Worm (Caenorhabditis elegans) whole organism, L2 larva: Measurements from ENCODE around the gene str-55.

Experiments used
- C34F6.9 ChIP-seq: fragments of 150-350 bp; optimal IDR thresholded peaks from 2 replicates; lab custom pipeline; 2014; ENCODE audit warnings: missing biosample characterization, missing genetic modification characterization
- F13H6.1 ChIP-seq: sonication (generic microtip); optimal IDR thresholded peaks from 2 replicates; lab custom pipeline; 2016; ENCODE audit warnings: missing genetic modification characterization, missing compliant biosample characterization
- R02D3.7 ChIP-seq: fragments of 150-350 bp; optimal IDR thresholded peaks from 2 replicates; lab custom pipeline; 2014; ENCODE audit warnings: missing biosample characterization, missing genetic modification characterization
- Y55F3AM.14 ChIP-seq: fragments of 200-800 bp; sonication (Bioruptor generic); optimal IDR thresholded peaks from 2 replicates; lab custom pipeline; 2018; ENCODE audit warnings: mild to moderate bottlenecking, missing genetic modification characterization, missing compliant biosample characterization
- ZK546.5 ChIP-seq: sonication (generic microtip); optimal IDR thresholded peaks from 2 replicates; lab custom pipeline; 2017; ENCODE audit warnings: missing biosample characterization, missing genetic modification characterization
- aly-2 ChIP-seq: fragments of 150-350 bp; optimal IDR thresholded peaks from 2 replicates; lab custom pipeline; 2014; ENCODE audit warnings: missing biosample characterization, missing genetic modification characterization
- ama-1 ChIP-seq: fragments of 150-350 bp; optimal IDR thresholded peaks from 2 replicates; lab custom pipeline; 2018; ENCODE audit warnings: inconsistent platforms
- blmp-1 ChIP-seq: sonication (generic microtip); optimal IDR thresholded peaks from 2 replicates; lab custom pipeline; 2017; ENCODE audit warnings: missing genetic modification characterization, mild to moderate bottlenecking, missing compliant biosample characterization, antibody characterized with exemption, moderate library complexity; ENCODE audit not compliant: insufficient read depth
- ceh-16 ChIP-seq: fragments of 150-350 bp; optimal IDR thresholded peaks from 2 replicates; lab custom pipeline; 2014; ENCODE audit warnings: missing biosample characterization, missing genetic modification characterization
- egl-27 ChIP-seq: sonication (generic microtip); optimal IDR thresholded peaks from 3 replicates; lab custom pipeline; 2017; ENCODE audit warnings: missing biosample characterization, missing genetic modification reagents, missing genetic modification characterization
- fos-1 ChIP-seq: fragments of 150-350 bp; optimal IDR thresholded peaks from 2 replicates; lab custom pipeline; 2014; ENCODE audit warnings: missing biosample characterization, missing genetic modification characterization
- gmeb-1 ChIP-seq: fragments of 150-350 bp; optimal IDR thresholded peaks from 2 replicates; lab custom pipeline; 2014; ENCODE audit warnings: missing biosample characterization, missing genetic modification characterization
- lsy-2 ChIP-seq, 2 experiments: fragments of 150-350 bp in 1 of 2; sonication (generic microtip) in 1 of 2; optimal IDR thresholded peaks; 2 replicates each; lab custom pipeline; 2014 to 2017; ENCODE audit warnings: missing biosample characterization in 2 of 2, missing genetic modification characterization in 2 of 2
- mab-5 ChIP-seq: fragments of 150-350 bp; optimal IDR thresholded peaks from 2 replicates; lab custom pipeline; 2014; ENCODE audit warnings: missing biosample characterization, missing genetic modification characterization
- mbf-1 ChIP-seq: sonication (generic microtip); optimal IDR thresholded peaks from 2 replicates; lab custom pipeline; 2017; ENCODE audit warnings: missing biosample characterization, missing genetic modification characterization
- mdl-1 ChIP-seq, 2 experiments: fragments of 150-350 bp in 1 of 2; sonication (generic microtip) in 1 of 2; optimal IDR thresholded peaks; 2 replicates each; lab custom pipeline; 2017; ENCODE audit warnings: missing biosample characterization in 2 of 2, missing genetic modification characterization in 2 of 2
- nhr-10 ChIP-seq: sonication (generic microtip); optimal IDR thresholded peaks from 2 replicates; lab custom pipeline; 2017; ENCODE audit warnings: missing biosample characterization, missing genetic modification characterization
- nhr-11 ChIP-seq: fragments of 150-350 bp; optimal IDR thresholded peaks from 2 replicates; lab custom pipeline; 2014; ENCODE audit warnings: missing biosample characterization, missing genetic modification characterization
- nhr-129 ChIP-seq: fragments of 150-350 bp; optimal IDR thresholded peaks from 2 replicates; lab custom pipeline; 2014; ENCODE audit warnings: missing biosample characterization, missing genetic modification characterization
- nhr-21 ChIP-seq: fragments of 150-350 bp; optimal IDR thresholded peaks from 2 replicates; lab custom pipeline; 2014; ENCODE audit warnings: missing biosample characterization, missing genetic modification characterization
- nhr-23 ChIP-seq: fragments of 150-350 bp; optimal IDR thresholded peaks from 2 replicates; lab custom pipeline; 2014; ENCODE audit warnings: missing biosample characterization, missing genetic modification reagents, missing genetic modification characterization
- nhr-237 ChIP-seq: fragments of 150-350 bp; optimal IDR thresholded peaks from 2 replicates; lab custom pipeline; 2014; ENCODE audit warnings: missing biosample characterization, missing genetic modification characterization
- nhr-6 ChIP-seq: fragments of 150-350 bp; optimal IDR thresholded peaks from 2 replicates; lab custom pipeline; 2014; ENCODE audit warnings: missing biosample characterization, missing genetic modification characterization
- peb-1 ChIP-seq: fragments of 150-350 bp; optimal IDR thresholded peaks from 2 replicates; lab custom pipeline; 2014; ENCODE audit warnings: missing biosample characterization, missing genetic modification characterization
- sma-3 ChIP-seq: sonication (generic microtip); optimal IDR thresholded peaks from 2 replicates; lab custom pipeline; 2016; ENCODE audit warnings: missing genetic modification reagents, missing genetic modification characterization, missing compliant biosample characterization
- sma-9 ChIP-seq, 2 experiments: fragments of 150-350 bp in 1 of 2; sonication (generic microtip) in 1 of 2; optimal IDR thresholded peaks; 2 replicates each; lab custom pipeline; 2014 to 2016; ENCODE audit warnings: missing genetic modification characterization in 2 of 2, mild to moderate bottlenecking in 1 of 2, missing biosample characterization in 1 of 2, missing compliant biosample characterization in 1 of 2, missing genetic modification reagents in 1 of 2, moderate library complexity in 1 of 2
- snpc-4 ChIP-seq: fragments of 150-350 bp; optimal IDR thresholded peaks from 2 replicates; lab custom pipeline; 2014; ENCODE audit warnings: missing biosample characterization, missing genetic modification characterization
- unc-39 ChIP-seq: fragments of 150-350 bp; optimal IDR thresholded peaks from 2 replicates; lab custom pipeline; 2014; ENCODE audit warnings: missing biosample characterization, missing genetic modification characterization
- unc-55 ChIP-seq: fragments of 150-350 bp; sonication (generic microtip); optimal IDR thresholded peaks from 3 replicates; lab custom pipeline; 2014; ENCODE audit warnings: missing biosample characterization, missing genetic modification reagents, missing genetic modification characterization
- unc-62 ChIP-seq: fragments of 150-350 bp; optimal IDR thresholded peaks from 2 replicates; lab custom pipeline; 2014; ENCODE audit warnings: missing biosample characterization, missing genetic modification reagents, missing genetic modification characterization
- zag-1 ChIP-seq: fragments of 150-350 bp; optimal IDR thresholded peaks from 2 replicates; lab custom pipeline; 2014; ENCODE audit warnings: missing biosample characterization, missing genetic modification characterization
- ztf-1 ChIP-seq: fragments of 200-800 bp; sonication (Bioruptor generic); conservative IDR thresholded peaks from 2 replicates; pipeline ENCODE4 v1.3.6; 2022; ENCODE audit warnings: missing genetic modification characterization, missing compliant biosample characterization
- ztf-11 ChIP-seq: sonication (generic microtip); optimal IDR thresholded peaks from 2 replicates; lab custom pipeline; 2017; ENCODE audit warnings: missing biosample characterization, missing genetic modification characterization

The str-55 gene

DNA sequence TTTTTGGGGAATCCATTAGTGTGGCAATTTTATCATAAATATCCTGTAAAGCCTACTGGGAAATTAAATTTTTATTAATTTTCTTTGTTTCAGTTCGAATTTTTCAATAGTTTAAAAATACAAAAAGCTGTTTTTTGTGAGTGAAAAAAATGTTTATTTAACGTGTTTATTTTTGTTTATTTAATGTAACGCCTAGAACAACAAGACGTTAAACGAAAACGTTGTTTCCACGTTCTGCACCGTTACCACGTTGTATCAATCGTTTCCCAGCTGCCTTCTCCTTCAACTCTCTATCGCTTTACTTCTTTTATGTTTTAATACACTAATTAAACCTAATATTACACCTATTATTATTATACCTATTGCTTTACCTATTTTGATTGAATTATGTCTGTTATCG lies 30.8 kb upstream of the str-55 start, which contains the start of gene T08G3.13:
Gene T08G3.13, plus strand, starts transcription at position 301 of the 400 bp plus-strand sequence.
- no peak for TF ChIP-seq mdl-1 (tag; optimal IDR thresholded peaks at IDR 0.05; lab: Kevin White, UChicago)

DNA sequence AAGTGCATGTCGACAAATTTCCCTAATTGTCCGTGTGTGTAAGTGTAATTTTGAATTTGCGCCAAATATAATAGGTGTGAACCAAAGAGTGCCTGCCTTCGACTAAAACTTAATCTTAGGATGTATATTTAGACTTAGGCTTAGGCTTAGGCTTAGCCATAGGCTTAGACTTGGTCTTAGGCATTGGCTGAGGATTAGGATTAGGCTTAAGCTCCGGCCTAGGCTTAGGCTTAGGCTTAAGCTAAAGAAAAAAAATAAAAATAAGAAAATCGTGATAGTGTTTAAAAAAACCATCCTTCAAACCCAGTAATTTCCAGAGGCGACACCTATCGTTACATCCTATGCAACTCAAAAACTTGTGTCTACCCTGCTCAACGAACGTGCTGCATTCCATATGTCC lies 29.3 kb upstream of the str-55 start:
- no peak for TF ChIP-seq snpc-4
- no peak for TF ChIP-seq nhr-23
- no peak for TF ChIP-seq R02D3.7
- TF ChIP-seq mab-5 (tag; lab: Kevin White, UChicago), result no peak
- TF ChIP-seq unc-55 (GFP tag; lab: Kevin White, UChicago), result no peak
- no peak for TF ChIP-seq ztf-1 (GFP tag; lab: Robert Waterston, UW)
- TF ChIP-seq nhr-6 (tag; lab: Kevin White, UChicago), result no peak
- no peak for TF ChIP-seq egl-27 (tag; lab: Kevin White, UChicago)
- no peak for TF ChIP-seq aly-2 (tag; lab: Kevin White, UChicago)
- TF ChIP-seq peb-1 (tag; lab: Kevin White, UChicago), result no peak
- no peak for TF ChIP-seq nhr-237 (tag; lab: Kevin White, UChicago)
- TF ChIP-seq sma-9 (GFP tag; optimal IDR thresholded peaks at IDR 0.05; lab: Kevin White, UChicago), result no peak
- TF ChIP-seq sma-9 (tag; optimal IDR thresholded peaks at IDR 0.05; lab: Kevin White, UChicago), result no peak

DNA sequence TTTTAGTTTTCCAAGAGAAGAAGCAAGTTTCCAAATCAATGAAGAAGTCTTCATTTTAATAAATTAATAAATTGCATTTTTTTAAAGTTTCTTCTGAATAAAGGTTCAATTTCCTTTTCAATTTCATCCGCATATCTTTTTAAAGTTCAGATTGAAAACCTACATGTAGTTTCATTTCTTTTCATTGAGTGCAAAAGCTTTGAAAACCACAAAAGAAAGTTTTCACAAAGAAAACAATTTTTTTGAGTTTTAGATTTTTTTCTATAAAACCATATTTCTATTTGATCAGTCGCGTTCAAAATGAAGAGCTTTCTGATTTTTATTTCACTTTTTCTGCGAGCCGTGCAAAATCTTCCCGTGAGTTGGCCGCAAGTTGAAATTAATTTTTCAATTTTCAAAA lies 28.8 kb upstream of the str-55 start, which contains the start of gene T08G3.6:
Gene T08G3.6, plus strand, starts transcription at position 301 of the 400 bp plus-strand sequence.
- TF ChIP-seq unc-39, result no peak
- no peak for TF ChIP-seq ZK546.5
- no peak for TF ChIP-seq nhr-129 (tag; lab: Kevin White, UChicago)
- TF ChIP-seq ztf-11 (tag; lab: Kevin White, UChicago), result no peak
- no peak for TF ChIP-seq unc-55 (GFP tag; lab: Kevin White, UChicago)
- TF ChIP-seq C34F6.9 (tag; lab: Kevin White, UChicago), result no peak
- TF ChIP-seq Y55F3AM.14, result no peak
- TF ChIP-seq egl-27 (tag; lab: Kevin White, UChicago), result no peak
- TF ChIP-seq unc-62, result no peak
- no peak for TF ChIP-seq fos-1 (tag; lab: Kevin White, UChicago)
- TF ChIP-seq F13H6.1, result no peak
- no peak for TF ChIP-seq snpc-4

DNA sequence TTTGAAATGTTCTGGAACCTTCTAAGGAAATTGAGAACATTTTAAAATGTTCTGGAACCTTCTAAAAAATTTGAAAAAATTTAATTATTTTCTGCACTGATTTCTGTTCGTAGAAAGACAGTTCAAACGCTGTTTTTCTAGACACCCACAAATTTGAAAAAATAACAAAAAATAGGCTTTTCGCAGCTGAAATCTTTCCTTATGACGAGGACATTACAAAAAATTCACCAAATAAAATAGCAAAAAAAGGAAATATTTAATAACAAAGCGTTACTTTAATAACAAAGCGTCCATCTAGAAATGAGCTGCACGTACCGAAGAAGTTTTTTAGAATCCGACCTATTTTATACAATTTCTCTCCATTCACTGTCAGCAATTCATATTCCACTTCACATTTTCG lies 26.7 kb upstream of the str-55 start, which contains the start of gene srh-141:
Gene srh-141, plus strand, starts transcription at position 301 of the 400 bp plus-strand sequence.
- TF ChIP-seq blmp-1 (no peak), C34F6.9 (tag; lab: Kevin White, UChicago) (no peak)

DNA sequence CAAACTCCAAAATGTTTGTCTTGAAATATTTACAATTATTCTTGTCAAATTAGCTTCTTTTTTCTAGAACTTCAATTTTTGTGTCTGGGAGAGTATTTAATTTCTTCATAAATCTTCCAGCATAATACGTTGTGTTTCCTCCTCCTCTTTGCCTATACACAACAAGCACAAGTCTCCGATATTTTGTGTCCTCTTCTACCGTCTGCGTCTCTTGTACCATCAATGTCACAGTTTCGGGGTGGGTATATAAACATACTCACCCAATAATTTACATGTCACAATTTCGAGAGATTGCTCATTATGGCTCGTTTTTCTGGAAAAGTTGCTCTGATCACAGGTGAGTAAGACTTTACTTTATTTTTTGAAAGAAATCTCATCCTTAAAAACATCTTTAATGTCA lies 20.6 kb upstream of the str-55 start, which contains the start of gene F26D2.15:
Gene F26D2.15, plus strand, starts transcription at position 301 of the 400 bp plus-strand sequence.
- TF ChIP-seq nhr-11 (tag; lab: Kevin White, UChicago), result no peak

DNA sequence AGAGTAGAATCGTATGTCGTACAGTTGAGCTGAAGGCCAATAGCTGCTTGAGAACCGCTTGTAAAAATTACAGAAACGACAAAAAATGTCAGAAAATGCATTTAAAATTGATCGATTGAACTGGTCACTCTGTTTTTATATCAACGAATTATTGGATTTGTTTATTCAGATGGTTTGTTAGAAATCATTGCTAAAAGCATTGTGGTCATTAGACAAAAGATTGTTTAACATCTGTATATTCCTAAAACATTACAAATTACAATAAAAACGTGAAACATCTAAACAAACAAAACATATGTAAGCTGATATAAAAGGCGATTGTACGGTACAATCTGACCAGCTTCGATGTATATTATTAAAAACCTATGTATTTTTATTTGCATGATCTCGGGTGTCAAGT lies 18.6 kb upstream of the str-55 start, which contains the start of the genes F26D2.13 and F26D2.14:
Gene F26D2.13, minus strand, starts transcription at position 101 of the 400 bp plus-strand sequence.
Gene F26D2.14, plus strand, starts transcription at position 346 of the 400 bp plus-strand sequence.
- no peak for TF ChIP-seq nhr-10
- no peak for TF ChIP-seq fos-1 (tag; lab: Kevin White, UChicago)
- TF ChIP-seq ceh-16, result no peak
- TF ChIP-seq ZK546.5, result no peak
- TF ChIP-seq ama-1 (lab: Kevin White, UChicago), result no peak
- TF ChIP-seq nhr-21 (tag; lab: Kevin White, UChicago), result no peak
- TF ChIP-seq unc-55 (GFP tag; lab: Kevin White, UChicago), result no peak

- TF ChIP-seq unc-62 (no peak), nhr-129 (tag; lab: Kevin White, UChicago) (no peak), R02D3.7 (no peak), nhr-6 (tag; lab: Kevin White, UChicago) (no peak), gmeb-1 (tag; lab: Kevin White, UChicago) (no peak), lsy-2 (tag; optimal IDR thresholded peaks at IDR 0.05; lab: Kevin White, UChicago) (no peak), sma-3 (GFP tag; lab: Kevin White, UChicago) (no peak), blmp-1 (no peak), mbf-1 (tag; lab: Kevin White, UChicago) (no peak), zag-1 (no peak), mdl-1 (tag; optimal IDR thresholded peaks at IDR 0.05; lab: Kevin White, UChicago) (no peak)
- TF ChIP-seq, all 48 proteins: peak for 0
These were observed 16.6 kb upstream of the str-55 start, which contains the start of gene clec-234 for ce11 chrV:16433471-16433870. Gene clec-234 (minus strand): TSS chrV:16433571.
